Worm (Caenorhabditis elegans) whole organism, late embryonic: Measurements from ENCODE around the gene R10D12.7.

Source experiments
- C08G9.2 ChIP-seq: sonication (generic microtip); optimal IDR thresholded peaks from 2 replicates; lab custom pipeline; 2016; ENCODE audit warnings: mild to moderate bottlenecking, missing genetic modification characterization, moderate library complexity, missing compliant biosample characterization
- F13H6.1 ChIP-seq: sonication (generic microtip); optimal IDR thresholded peaks from 2 replicates; lab custom pipeline; 2016; ENCODE audit warnings: missing genetic modification characterization, missing compliant biosample characterization
- T23F11.4 ChIP-seq: fragments of 200-800 bp; sonication (Bioruptor generic); optimal IDR thresholded peaks from 2 replicates; lab custom pipeline; 2018; ENCODE audit warnings: mild to moderate bottlenecking, missing genetic modification characterization, missing compliant biosample characterization
- Y22D7AL.16 ChIP-seq: sonication (generic microtip); optimal IDR thresholded peaks from 2 replicates; lab custom pipeline; 2016; ENCODE audit warnings: missing genetic modification characterization, missing compliant biosample characterization
- ahr-1 ChIP-seq: sonication (generic microtip); optimal IDR thresholded peaks from 2 replicates; lab custom pipeline; 2016; ENCODE audit warnings: missing genetic modification characterization, missing compliant biosample characterization
- ceh-14 ChIP-seq: sonication (generic microtip); optimal IDR thresholded peaks from 2 replicates; lab custom pipeline; 2016; ENCODE audit warnings: missing genotype, missing genetic modification characterization, missing compliant biosample characterization
- ceh-18 ChIP-seq: sonication (generic microtip); optimal IDR thresholded peaks from 2 replicates; lab custom pipeline; 2016; ENCODE audit warnings: missing genetic modification characterization, missing compliant biosample characterization
- ceh-19 ChIP-seq: fragments of 200-800 bp; sonication (Bioruptor generic); optimal IDR thresholded peaks from 2 replicates; lab custom pipeline; 2018; ENCODE audit warnings: mild to moderate bottlenecking, missing genetic modification characterization, missing compliant biosample characterization
- ceh-2 ChIP-seq: sonication (generic microtip); optimal IDR thresholded peaks from 2 replicates; lab custom pipeline; 2016; ENCODE audit warnings: missing genotype, missing genetic modification characterization, missing compliant biosample characterization
- ceh-22 ChIP-seq: sonication (generic microtip); optimal IDR thresholded peaks from 2 replicates; lab custom pipeline; 2017; ENCODE audit warnings: missing biosample characterization, missing genetic modification characterization
- ceh-24 ChIP-seq: sonication (generic microtip); optimal IDR thresholded peaks from 2 replicates; lab custom pipeline; 2016; ENCODE audit warnings: mild to moderate bottlenecking, missing genetic modification characterization, missing compliant biosample characterization
- ceh-31 ChIP-seq: sonication (generic microtip); optimal IDR thresholded peaks from 2 replicates; lab custom pipeline; 2016; ENCODE audit warnings: missing genetic modification characterization, missing compliant biosample characterization
- ceh-45 ChIP-seq: fragments of 200-800 bp; sonication (Bioruptor generic); IDR thresholded peaks from 2 replicates; pipeline ENCODE4 v1.3.6; 2022; ENCODE audit warnings: missing genetic modification reagents, missing genetic modification characterization, missing compliant biosample characterization
- che-1 ChIP-seq: sonication (generic microtip); optimal IDR thresholded peaks from 2 replicates; lab custom pipeline; 2016; ENCODE audit warnings: mild to moderate bottlenecking, missing genetic modification characterization, missing compliant biosample characterization
- dmd-4 ChIP-seq: sonication (generic microtip); optimal IDR thresholded peaks from 2 replicates; lab custom pipeline; 2016; ENCODE audit warnings: borderline replicate concordance, missing genetic modification characterization, missing compliant biosample characterization
- dve-1 ChIP-seq: sonication (generic microtip); optimal IDR thresholded peaks from 2 replicates; lab custom pipeline; 2017; ENCODE audit warnings: antibody characterized with exemption, mild to moderate bottlenecking, missing genetic modification characterization, missing compliant biosample characterization
- fax-1 ChIP-seq: sonication (generic microtip); optimal IDR thresholded peaks from 2 replicates; lab custom pipeline; 2016; ENCODE audit warnings: missing genotype, missing genetic modification characterization, missing compliant biosample characterization
- fkh-10 ChIP-seq: fragments of 150-350 bp; optimal IDR thresholded peaks from 2 replicates; lab custom pipeline; 2014; ENCODE audit warnings: missing biosample characterization, missing genetic modification reagents, missing genetic modification characterization
- hlh-13 ChIP-seq: fragments of 200-800 bp; sonication (Bioruptor generic); optimal IDR thresholded peaks from 2 replicates; lab custom pipeline; 2018; ENCODE audit warnings: mild to moderate bottlenecking, missing genetic modification characterization, missing compliant biosample characterization
- hlh-15 ChIP-seq: sonication (generic microtip); optimal IDR thresholded peaks from 2 replicates; lab custom pipeline; 2016; ENCODE audit warnings: missing genetic modification characterization, missing compliant biosample characterization
- hlh-30 ChIP-seq: sonication (generic microtip); optimal IDR thresholded peaks from 2 replicates; lab custom pipeline; 2017; ENCODE audit warnings: antibody characterized with exemption, missing genetic modification characterization, missing compliant biosample characterization; ENCODE audit not compliant: insufficient read depth
- mec-3 ChIP-seq: sonication (generic microtip); optimal IDR thresholded peaks from 2 replicates; lab custom pipeline; 2016; ENCODE audit warnings: borderline replicate concordance, missing genetic modification characterization, missing compliant biosample characterization
- nhr-11 ChIP-seq: fragments of 150-350 bp; optimal IDR thresholded peaks from 2 replicates; lab custom pipeline; 2014; ENCODE audit warnings: missing biosample characterization, missing genetic modification characterization
- npax-4 ChIP-seq: sonication (generic microtip); optimal IDR thresholded peaks from 2 replicates; lab custom pipeline; 2016; ENCODE audit warnings: missing genetic modification characterization, missing compliant biosample characterization
- pat-9 ChIP-seq: fragments of 200-800 bp; sonication (Bioruptor generic); optimal IDR thresholded peaks from 2 replicates; lab custom pipeline; 2018; ENCODE audit warnings: mild to moderate bottlenecking, missing genetic modification characterization, moderate library complexity, missing compliant biosample characterization
- pax-1 ChIP-seq: fragments of 150-350 bp; optimal IDR thresholded peaks from 2 replicates; lab custom pipeline; 2014; ENCODE audit warnings: missing biosample characterization, missing genetic modification characterization
- pqm-1 ChIP-seq: sonication (generic microtip); optimal IDR thresholded peaks from 2 replicates; lab custom pipeline; 2016; ENCODE audit warnings: missing genetic modification characterization, missing compliant biosample characterization
- rnt-1 ChIP-seq: sonication (generic microtip); optimal IDR thresholded peaks from 2 replicates; lab custom pipeline; 2016; ENCODE audit warnings: missing genetic modification characterization, missing compliant biosample characterization
- sdc-2 ChIP-seq: sonication (generic microtip); optimal IDR thresholded peaks from 2 replicates; lab custom pipeline; 2016; ENCODE audit warnings: missing genotype, missing genetic modification characterization, missing compliant biosample characterization
- sox-2 ChIP-seq: fragments of 200-800 bp; sonication (Bioruptor generic); IDR thresholded peaks from 2 replicates; pipeline ENCODE4 v1.3.6; 2022; ENCODE audit warnings: missing genetic modification reagents, missing genetic modification characterization, missing compliant biosample characterization
- sox-4 ChIP-seq: sonication (generic microtip); optimal IDR thresholded peaks from 2 replicates; lab custom pipeline; 2017; ENCODE audit warnings: mild to moderate bottlenecking, missing genetic modification characterization, inconsistent platforms, missing compliant biosample characterization
- syd-9 ChIP-seq: sonication (generic microtip); optimal IDR thresholded peaks from 2 replicates; lab custom pipeline; 2016; ENCODE audit warnings: mild to moderate bottlenecking, missing genetic modification characterization, moderate library complexity, missing compliant biosample characterization
- unc-3 ChIP-seq, 2 experiments: fragments of 200-800 bp in 1 of 2; sonication (Bioruptor generic) in 1 of 2; sonication (generic microtip) in 1 of 2; conservative IDR thresholded peaks in 1 of 2; optimal IDR thresholded peaks in 1 of 2; 2 replicates each; pipeline versions ENCODE4 v1.3.6 to Lab custom; 2016 to 2022; ENCODE audit warnings: missing compliant biosample characterization in 2 of 2, missing genetic modification characterization in 2 of 2, missing genetic modification reagents in 1 of 2
- unc-55 ChIP-seq: sonication (generic microtip); optimal IDR thresholded peaks from 2 replicates; lab custom pipeline; 2017; ENCODE audit warnings: missing biosample characterization, missing genetic modification reagents, missing genetic modification characterization
- zip-5 ChIP-seq: sonication (generic microtip); optimal IDR thresholded peaks from 2 replicates; lab custom pipeline; 2016; ENCODE audit warnings: missing genetic modification characterization, missing compliant biosample characterization
- ztf-16 ChIP-seq: sonication (generic microtip); optimal IDR thresholded peaks from 2 replicates; lab custom pipeline; 2017; ENCODE audit warnings: missing genetic modification characterization, missing compliant biosample characterization

The R10D12.7 gene

ce11 chrV:13953191-13953590 is 3.3 kb downstream of the R10D12.7 start, which contains the start of gene R10D12.8:
Gene R10D12.8, minus strand, starts transcription at chrV:13953291.
- TF ChIP-seq zip-5 (tag; lab: Kevin White, UChicago) (no peak), ceh-22 (tag; lab: Kevin White, UChicago) (no peak), dmd-4 (tag; lab: Kevin White, UChicago) (no peak), T23F11.4 (GFP tag; lab: Kevin White, UChicago) (no peak)

ce11 chrV:13954056-13954455 is 4.2 kb downstream of the R10D12.7 start, which contains the start of gene swt-6:
Gene swt-6, plus strand, starts transcription at chrV:13954356.
- TF ChIP-seq dve-1 (tag; lab: Kevin White, UChicago) (no peak), che-1 (tag; lab: Kevin White, UChicago) (no peak), pax-1 (tag; lab: Kevin White, UChicago) (no peak), ceh-31 (tag; lab: Kevin White, UChicago) (no peak), ztf-16 (tag; lab: Kevin White, UChicago) (no peak), ceh-19 (GFP tag; lab: Kevin White, UChicago) (no peak), rnt-1 (no peak), pqm-1 (tag; lab: Kevin White, UChicago) (no peak), F13H6.1 (tag; lab: Kevin White, UChicago) (no peak), unc-55 (GFP tag; lab: Kevin White, UChicago) (no peak), hlh-13 (GFP tag; lab: Kevin White, UChicago) (no peak), fkh-10 (no peak), hlh-30 (tag; lab: Kevin White, UChicago) (no peak), ceh-14 (tag; lab: Kevin White, UChicago) (no peak), nhr-11 (no peak)

- TF ChIP-seq sox-4 (no peak), npax-4 (tag; lab: Kevin White, UChicago) (no peak), pat-9 (tag; lab: Kevin White, UChicago) (no peak), hlh-30 (tag; lab: Kevin White, UChicago) (no peak), unc-3 (GFP tag; conservative IDR thresholded peaks at IDR 0.05; lab: Robert Waterston, UW) (no peak), unc-3 (tag; optimal IDR thresholded peaks at IDR 0.05; lab: Kevin White, UChicago) (no peak), ceh-19 (GFP tag; lab: Kevin White, UChicago) (no peak), fkh-10 (no peak), fax-1 (tag; lab: Kevin White, UChicago) (no peak), ceh-2 (no peak), mec-3 (no peak), nhr-11 (no peak), C08G9.2 (tag; lab: Kevin White, UChicago) (no peak), syd-9 (tag; lab: Kevin White, UChicago) (no peak), Y22D7AL.16 (tag; lab: Kevin White, UChicago) (no peak)
Observed at ce11 chrV:13955370-13956089, 5.7 kb downstream of the R10D12.7 start.

ce11 chrV:13957691-13958090 is 7.8 kb downstream of the R10D12.7 start:
- TF ChIP-seq sox-4 = no peak
- no peak for TF ChIP-seq sdc-2
- no peak for TF ChIP-seq sox-2
- no peak for TF ChIP-seq unc-55 (GFP tag; lab: Kevin White, UChicago)
- TF ChIP-seq hlh-15 (tag; lab: Kevin White, UChicago) = no peak
- no peak for TF ChIP-seq ceh-18
- no peak for TF ChIP-seq ahr-1 (tag; lab: Kevin White, UChicago)
- TF ChIP-seq ceh-45 (GFP tag; lab: Robert Waterston, UW) = no peak
- TF ChIP-seq npax-4 (tag; lab: Kevin White, UChicago) = no peak
- no peak for TF ChIP-seq ceh-24 (tag; lab: Kevin White, UChicago)
